Fruit fly (Drosophila melanogaster) whole organism, embryonic: ENCODE data around the gene Tao.

Experiments
- Adf1 ChIP-seq: fragments of 200-800 bp; sonication (Bioruptor generic); IDR thresholded peaks from 2 replicates; pipeline ENCODE4 v1.3.6; 2022; ENCODE audit warnings: missing biosample characterization, missing genetic modification characterization
- Bgb ChIP-seq: fragments of 200-800 bp; sonication (Bioruptor generic); IDR thresholded peaks from 2 replicates; pipeline ENCODE4 v1.3.6; 2022; ENCODE audit warnings: missing biosample characterization, missing genetic modification characterization; ENCODE audit not compliant: partially characterized antibody
- CG10321 ChIP-seq: fragments of 200-800 bp; sonication (Bioruptor generic); IDR thresholded peaks from 2 replicates; pipeline ENCODE4 v1.3.6; 2022; ENCODE audit warnings: missing biosample characterization, missing genetic modification characterization
- CG10366 ChIP-seq: fragments of 200-800 bp; sonication (Bioruptor generic); IDR thresholded peaks from 2 replicates; pipeline ENCODE4 v1.3.6; 2022; ENCODE audit warnings: missing biosample characterization, missing genetic modification characterization
- CG13424 ChIP-seq: fragments of 200-800 bp; sonication (Bioruptor generic); optimal IDR thresholded peaks from 2 replicates; lab custom pipeline; 2019; ENCODE audit warnings: missing biosample characterization, mild to moderate bottlenecking, missing genetic modification characterization, moderate library complexity
- CG13894 ChIP-seq: fragments of 200-800 bp; sonication (Bioruptor generic); optimal IDR thresholded peaks from 3 replicates; lab custom pipeline; 2018; ENCODE audit warnings: missing biosample characterization, mild to moderate bottlenecking, missing genetic modification characterization, moderate library complexity
- CG14965 ChIP-seq: fragments of 200-800 bp; sonication (Bioruptor generic); optimal IDR thresholded peaks from 2 replicates; lab custom pipeline; 2016; ENCODE audit warnings: missing biosample characterization, missing genetic modification characterization, borderline replicate concordance
- CG1529 ChIP-seq: fragments of 200-800 bp; sonication (Bioruptor generic); optimal IDR thresholded peaks from 3 replicates; lab custom pipeline; 2018; ENCODE audit warnings: missing biosample characterization, missing genetic modification characterization
- CG1832 ChIP-seq: fragments of 200-800 bp; sonication (Bioruptor generic); optimal IDR thresholded peaks from 2 replicates; lab custom pipeline; 2017; ENCODE audit warnings: missing biosample characterization, mild to moderate bottlenecking, missing genetic modification characterization, inconsistent platforms
- CG30431 ChIP-seq: fragments of 200-800 bp; sonication (Bioruptor generic); optimal IDR thresholded peaks from 2 replicates; lab custom pipeline; 2017; ENCODE audit warnings: missing biosample characterization, missing genetic modification characterization
- CG32532 ChIP-seq: fragments of 200-800 bp; sonication (Bioruptor generic); IDR thresholded peaks from 2 replicates; pipeline ENCODE4 v1.3.6; 2022; ENCODE audit warnings: missing biosample characterization, missing genetic modification characterization
- CG4360 ChIP-seq: fragments of 200-800 bp; sonication (Bioruptor generic); IDR thresholded peaks from 2 replicates; pipeline ENCODE4 v1.3.6; 2022; ENCODE audit warnings: missing biosample characterization, missing genetic modification characterization
- CG4730 ChIP-seq: fragments of 200-800 bp; sonication (Bioruptor generic); IDR thresholded peaks from 2 replicates; pipeline ENCODE4 v1.3.6; 2022; ENCODE audit warnings: missing biosample characterization, missing genetic modification characterization
- CG5245 ChIP-seq: fragments of 200-800 bp; sonication (Bioruptor generic); optimal IDR thresholded peaks from 3 replicates; lab custom pipeline; 2016; ENCODE audit warnings: missing biosample characterization, missing genetic modification characterization
- CG6175 ChIP-seq: fragments of 200-800 bp; sonication (Bioruptor generic); IDR thresholded peaks from 3 replicates; pipeline ENCODE4 v1.3.6; 2022; ENCODE audit warnings: missing biosample characterization, missing genetic modification characterization
- CG7987 ChIP-seq: fragments of 200-800 bp; sonication (Bioruptor generic); optimal IDR thresholded peaks from 2 replicates; lab custom pipeline; 2018; ENCODE audit warnings: missing biosample characterization, mild to moderate bottlenecking, missing genetic modification characterization, moderate library complexity
- CG8388 ChIP-seq: fragments of 200-800 bp; sonication (Bioruptor generic); optimal IDR thresholded peaks from 2 replicates; lab custom pipeline; 2019; ENCODE audit warnings: missing biosample characterization, mild to moderate bottlenecking, missing genetic modification characterization, moderate library complexity
- CG8478 ChIP-seq: fragments of >200 bp; optimal IDR thresholded peaks from 2 replicates; lab custom pipeline; 2018
- Drgx ChIP-seq: fragments of 200-800 bp; sonication (Bioruptor generic); IDR thresholded peaks from 2 replicates; pipeline ENCODE4 v1.3.6; 2022; ENCODE audit warnings: missing biosample characterization, missing genetic modification characterization
- Ets65A ChIP-seq: fragments of 200-800 bp; sonication (Bioruptor generic); peaks from one replicate; lab custom pipeline; 2016; ENCODE audit warnings: missing biosample characterization, missing genetic modification characterization
- Hand ChIP-seq: fragments of 200-800 bp; sonication (Bioruptor generic); optimal IDR thresholded peaks from 2 replicates; lab custom pipeline; 2017; ENCODE audit warnings: mild to moderate bottlenecking, missing biosample characterization, missing genetic modification reagents, missing genetic modification characterization
- Hr78 ChIP-seq, 2 experiments: fragments of 200-800 bp in 1 of 2; fragments of >200 bp in 1 of 2; sonication (Bioruptor generic) in 1 of 2; optimal IDR thresholded peaks; 2 replicates each; lab custom pipeline; 2017 to 2019; ENCODE audit warnings: missing biosample characterization in 2 of 2, missing genetic modification characterization in 2 of 2, mild to moderate bottlenecking in 1 of 2, moderate library complexity in 1 of 2
- Jarid2 ChIP-seq: fragments of 200-800 bp; sonication (Bioruptor generic); optimal IDR thresholded peaks from 3 replicates; lab custom pipeline; 2017; ENCODE audit warnings: mild to moderate bottlenecking, missing biosample characterization, missing genetic modification reagents, missing genetic modification characterization
- Nf-YA ChIP-seq: fragments of 200-800 bp; sonication (Bioruptor generic); IDR thresholded peaks from 2 replicates; pipeline ENCODE4 v1.3.6; 2022; ENCODE audit warnings: missing biosample characterization, missing genetic modification characterization
- Nf-YB ChIP-seq: fragments of 200-800 bp; sonication (Bioruptor generic); optimal IDR thresholded peaks from 3 replicates; lab custom pipeline; 2019; ENCODE audit warnings: missing biosample characterization, mild to moderate bottlenecking, missing genetic modification characterization, moderate library complexity
- Nf-YC ChIP-seq: fragments of 200-800 bp; optimal IDR thresholded peaks from 3 replicates; lab custom pipeline; 2019; ENCODE audit warnings: missing biosample characterization, mild to moderate bottlenecking, missing genetic modification characterization, moderate library complexity
- Sox102F ChIP-seq: fragments of 200-800 bp; sonication (Bioruptor generic); optimal IDR thresholded peaks from 2 replicates; lab custom pipeline; 2018; ENCODE audit warnings: missing biosample characterization, mild to moderate bottlenecking, missing genetic modification characterization, moderate library complexity
- Trl ChIP-seq, 3 experiments: fragments of >200 bp in 2 of 3; fragments of 200-800 bp in 1 of 3; sonication (Bioruptor generic) in 1 of 3; optimal IDR thresholded peaks; 2 replicates in 1 of 3; 3 replicates in 2 of 3; lab custom pipeline; 2016 to 2017; ENCODE audit warnings: missing biosample characterization in 1 of 3, missing genetic modification characterization in 1 of 3
- bbx ChIP-seq: fragments of 200-800 bp; sonication (Bioruptor generic); IDR thresholded peaks from 2 replicates; pipeline ENCODE4 v1.3.6; 2022; ENCODE audit warnings: missing biosample characterization, missing genetic modification characterization; ENCODE audit not compliant: partially characterized antibody
- bigmax ChIP-seq: fragments of 200-800 bp; sonication (Bioruptor generic); optimal IDR thresholded peaks from 2 replicates; lab custom pipeline; 2018; ENCODE audit warnings: missing biosample characterization, mild to moderate bottlenecking, missing genetic modification characterization
- bsh ChIP-seq, 2 experiments: fragments of 200-800 bp; sonication (Bioruptor generic); optimal IDR thresholded peaks; 2 replicates each; lab custom pipeline; 2017 to 2018; ENCODE audit warnings: mild to moderate bottlenecking in 2 of 2, missing biosample characterization in 2 of 2, missing genetic modification characterization in 2 of 2, moderate library complexity in 1 of 2
- cg ChIP-seq: fragments of 200-800 bp; sonication (Bioruptor generic); optimal IDR thresholded peaks from 3 replicates; lab custom pipeline; 2019; ENCODE audit warnings: missing biosample characterization, mild to moderate bottlenecking, missing genetic modification characterization, moderate library complexity
- crol ChIP-seq: fragments of 200-800 bp; sonication (Bioruptor generic); IDR thresholded peaks from 2 replicates; pipeline ENCODE4 v1.3.6; 2022; ENCODE audit warnings: missing biosample characterization, missing genetic modification characterization
- ewg ChIP-seq: fragments of 200-800 bp; sonication (Bioruptor generic); optimal IDR thresholded peaks from 3 replicates; lab custom pipeline; 2017; ENCODE audit warnings: mild to moderate bottlenecking, missing biosample characterization, missing genetic modification reagents, missing genetic modification characterization
- fd96Cb ChIP-seq: fragments of 200-800 bp; sonication (Bioruptor generic); optimal IDR thresholded peaks from 2 replicates; lab custom pipeline; 2018; ENCODE audit warnings: missing biosample characterization, mild to moderate bottlenecking, missing genetic modification characterization, moderate library complexity
- grau ChIP-seq: fragments of 200-800 bp; optimal IDR thresholded peaks from 3 replicates; lab custom pipeline; 2019; ENCODE audit warnings: missing biosample characterization, mild to moderate bottlenecking, missing genetic modification characterization, moderate library complexity
- grn ChIP-seq: fragments of 200-800 bp; sonication (Bioruptor generic); optimal IDR thresholded peaks from 3 replicates; lab custom pipeline; 2017; ENCODE audit warnings: missing biosample characterization, missing genetic modification characterization
- jing ChIP-seq: fragments of 200-800 bp; sonication (Bioruptor generic); optimal IDR thresholded peaks from 2 replicates; lab custom pipeline; 2018; ENCODE audit warnings: missing biosample characterization, mild to moderate bottlenecking, missing genetic modification characterization
- knrl ChIP-seq: fragments of 200-800 bp; sonication (Bioruptor generic); IDR thresholded peaks from 3 replicates; pipeline ENCODE4 v1.3.6; 2022; ENCODE audit warnings: missing biosample characterization, missing genetic modification characterization; ENCODE audit not compliant: partially characterized antibody
- nom ChIP-seq: fragments of 200-800 bp; sonication (Bioruptor generic); optimal IDR thresholded peaks from 2 replicates; lab custom pipeline; 2017; ENCODE audit warnings: missing biosample characterization, missing genetic modification characterization, mild to moderate bottlenecking, moderate library complexity, missing genetic modification reagents
- sens ChIP-seq: fragments of 200-800 bp; sonication (Bioruptor generic); peaks from one replicate; lab custom pipeline; 2016; ENCODE audit warnings: missing biosample characterization, missing genetic modification characterization
- seq ChIP-seq: fragments of 200-800 bp; sonication (Bioruptor generic); IDR thresholded peaks from 2 replicates; pipeline ENCODE4 v1.3.6; 2022; ENCODE audit warnings: missing biosample characterization, missing genetic modification characterization
- slou ChIP-seq: fragments of 200-800 bp; sonication (Bioruptor generic); optimal IDR thresholded peaks from 3 replicates; lab custom pipeline; 2016; ENCODE audit warnings: missing biosample characterization, missing genetic modification characterization
- tll ChIP-seq, 2 experiments: fragments of 200-800 bp in 1 of 2; fragments of >200 bp in 1 of 2; sonication (Bioruptor generic) in 1 of 2; optimal IDR thresholded peaks; 2 replicates each; lab custom pipeline; 2017 to 2019; ENCODE audit warnings: missing biosample characterization in 2 of 2, missing genetic modification characterization in 2 of 2, mild to moderate bottlenecking in 1 of 2, moderate library complexity in 1 of 2

Tao gene

DNA sequence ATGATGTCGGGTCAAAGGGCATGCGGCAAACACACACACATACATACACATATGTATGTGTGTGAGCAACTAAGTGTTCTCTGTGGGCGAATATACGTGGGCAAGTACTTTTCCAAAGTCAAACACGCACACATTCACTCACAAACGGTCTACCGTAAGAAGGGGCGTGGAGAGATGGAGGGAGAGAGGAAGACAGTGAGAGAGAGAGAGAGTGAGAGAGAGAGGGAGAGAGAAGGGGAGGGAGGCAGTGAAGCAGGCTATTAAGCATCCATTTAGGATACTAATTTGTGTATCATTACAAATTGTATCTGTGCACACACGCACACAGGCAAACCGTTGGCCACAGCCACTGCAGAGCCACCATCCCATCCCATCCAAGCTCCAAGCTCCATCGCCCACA is 31.2 kb downstream of the Tao start:
- TF ChIP-seq Hr78 (GFP tag; optimal IDR thresholded peaks at IDR 0.05; lab: Kevin White, UChicago) (peak in 1 of 2 experiments; percentile 38), Ets65A (GFP tag; lab: Kevin White, UChicago) (peak; percentile 20), grau (tag; lab: Kevin White, UChicago) (no peak), crol (peak; percentile 51), CG1529 (GFP tag; lab: Kevin White, UChicago) (no peak), CG5245 (GFP tag; lab: Kevin White, UChicago) (no peak), CG6175 (GFP tag; lab: Robert Waterston, UW) (no peak), slou (GFP tag; lab: Kevin White, UChicago) (no peak), CG13894 (no peak), bbx (no peak), CG1832 (peak; percentile 56), Trl (optimal IDR thresholded peaks at IDR 0.05; lab: Kevin White, UChicago) (peak; percentile 23 to 47), Trl (GFP tag; optimal IDR thresholded peaks at IDR 0.05; lab: Kevin White, UChicago) (no peak), CG13424 (tag; lab: Kevin White, UChicago) (no peak), cg (GFP tag; lab: Kevin White, UChicago) (peak; percentile 32), jing (GFP tag; lab: Kevin White, UChicago) (no peak), bigmax (GFP tag; lab: Kevin White, UChicago) (no peak), bsh (GFP tag; optimal IDR thresholded peaks at IDR 0.05; lab: Kevin White, UChicago) (no peak), Nf-YB (GFP tag; lab: Kevin White, UChicago) (peak; percentile 55), nom (GFP tag; lab: Kevin White, UChicago) (no peak), CG8478 (no peak), Hand (GFP tag; lab: Kevin White, UChicago) (no peak), Nf-YC (tag; lab: Kevin White, UChicago) (peak; percentile 12)
- TF ChIP-seq, all 482 proteins: peak for 8

DNA sequence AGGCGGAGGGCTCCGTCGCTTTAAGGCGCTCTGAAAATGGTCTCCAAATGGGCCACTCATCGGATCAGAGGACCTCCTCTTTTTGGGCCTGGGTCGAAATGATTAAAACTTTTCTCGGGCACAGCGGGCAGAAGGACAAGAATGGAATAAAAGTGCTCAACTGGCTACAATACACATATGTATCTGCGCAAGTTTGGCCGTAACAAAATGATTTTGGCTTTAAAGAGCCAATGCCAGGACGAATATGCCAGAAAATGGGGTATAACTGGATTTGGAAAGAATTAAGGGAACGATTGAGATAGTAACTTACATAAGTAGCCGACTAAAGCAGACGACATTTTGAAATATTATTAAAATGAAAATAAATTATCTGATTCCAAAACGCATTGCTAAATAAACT is 32.2 kb downstream of the Tao start, which contains the start of gene CG32532:
TSS of gene CG32532 (minus strand) at position 101 of the 400 bp plus-strand sequence.
- TF ChIP-seq CG30431 (GFP tag; lab: Kevin White, UChicago) (no peak), CG7987 (GFP tag; lab: Kevin White, UChicago) (no peak), CG8388 (no peak), sens (GFP tag; lab: Kevin White, UChicago) (peak; percentile 41), grn (no peak)

DNA sequence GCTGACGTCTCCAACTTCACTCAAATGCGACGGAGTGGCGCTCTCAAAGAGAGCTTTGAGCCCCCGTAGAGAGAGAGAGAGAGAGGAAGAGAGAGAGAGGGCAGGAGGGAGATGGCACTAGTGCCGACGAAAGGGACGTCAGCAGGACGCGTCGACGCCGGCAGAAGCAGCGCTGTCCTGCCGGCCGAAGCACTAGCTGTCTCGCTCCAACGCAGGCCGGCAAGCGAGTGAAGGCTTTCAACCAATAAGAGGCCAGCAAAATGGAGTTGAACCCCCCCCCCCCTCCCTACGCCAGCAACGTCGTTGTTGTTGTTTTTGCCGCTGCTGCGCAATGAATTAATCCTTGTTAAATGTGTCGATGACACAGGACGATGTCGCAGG is 33.0 kb downstream of the Tao start:
- TF ChIP-seq CG1832 (peak; percentile 95), crol (peak; percentile 89), seq (GFP tag; lab: Robert Waterston, UW) (peak; percentile 28; the same call in 1 of the 2 replicates), Nf-YA (GFP tag; lab: Robert Waterston, UW) (peak; percentile 78), Adf1 (GFP tag; lab: Robert Waterston, UW) (peak; percentile 94), Trl (optimal IDR thresholded peaks at IDR 0.05; lab: Kevin White, UChicago) (peak; percentile 40 to 50), Trl (GFP tag; optimal IDR thresholded peaks at IDR 0.05; lab: Kevin White, UChicago) (no peak), grn (no peak), Nf-YB (GFP tag; lab: Kevin White, UChicago) (peak; percentile 96), Sox102F (GFP tag; lab: Kevin White, UChicago) (no peak), Jarid2 (GFP tag; lab: Kevin White, UChicago) (peak; percentile 30), fd96Cb (no peak), tll (GFP tag; optimal IDR thresholded peaks at IDR 0.05; lab: Kevin White, UChicago) (peak in 1 of 2 experiments; percentile 68), CG4360 (GFP tag; lab: Robert Waterston, UW) (peak; percentile 86), CG32532 (GFP tag; lab: Robert Waterston, UW) (peak; percentile 42; the same call in 1 of the 2 replicates), Nf-YC (tag; lab: Kevin White, UChicago) (peak; percentile 96), Bgb (GFP tag; lab: Robert Waterston, UW) (no peak), knrl (GFP tag; lab: Robert Waterston, UW) (no peak), CG10321 (GFP tag; lab: Robert Waterston, UW) (peak; percentile 96), Drgx (GFP tag; lab: Robert Waterston, UW) (no peak), ewg (GFP tag; lab: Kevin White, UChicago) (peak; percentile 86), CG14965 (GFP tag; lab: Kevin White, UChicago) (no peak), CG4730 (GFP tag; lab: Robert Waterston, UW) (no peak), CG10366 (no peak)
- TF ChIP-seq, all 482 proteins: peak for 14
